Worm (Caenorhabditis elegans) whole organism, young adult: ENCODE data around the gene ZK742.3.

ENCODE experiments used
- B0035.1 ChIP-seq: sonication (generic microtip); optimal IDR thresholded peaks from 2 replicates; lab custom pipeline; 2016; ENCODE audit warnings: missing genetic modification characterization, mild to moderate bottlenecking, missing compliant biosample characterization, missing genotype, missing genetic modification reagents
- B0261.1 ChIP-seq: sonication (generic microtip); optimal IDR thresholded peaks from 2 replicates; lab custom pipeline; 2016; ENCODE audit warnings: mild to moderate bottlenecking, missing genetic modification characterization, moderate library complexity, missing compliant biosample characterization
- C06A6.2 ChIP-seq: fragments of 200-800 bp; sonication (Bioruptor generic); conservative IDR thresholded peaks from 2 replicates; pipeline ENCODE4 v1.3.6; 2022; ENCODE audit warnings: missing genetic modification characterization, missing compliant biosample characterization
- C17E4.6 ChIP-seq: fragments of 200-800 bp; sonication (Bioruptor generic); IDR thresholded peaks from 2 replicates; pipeline ENCODE4 v1.3.6; 2022; ENCODE audit warnings: missing genetic modification reagents, missing genetic modification characterization, missing compliant biosample characterization
- F10E7.11 ChIP-seq: sonication (generic microtip); optimal IDR thresholded peaks from 2 replicates; lab custom pipeline; 2017; ENCODE audit warnings: mild to moderate bottlenecking, missing genetic modification characterization, moderate library complexity, missing compliant biosample characterization
- F22D6.2 ChIP-seq: sonication (generic microtip); optimal IDR thresholded peaks from 2 replicates; lab custom pipeline; 2016; ENCODE audit warnings: mild to moderate bottlenecking, missing genetic modification characterization, missing compliant biosample characterization
- F37B4.10 ChIP-seq: fragments of 200-800 bp; sonication (Bioruptor generic); IDR thresholded peaks from 2 replicates; pipeline ENCODE4 v1.3.6; 2022; ENCODE audit warnings: missing genetic modification characterization, missing compliant biosample characterization
- F52B5.7 ChIP-seq: sonication (generic microtip); optimal IDR thresholded peaks from 2 replicates; lab custom pipeline; 2016; ENCODE audit warnings: mild to moderate bottlenecking, missing genetic modification characterization, missing compliant biosample characterization
- F55B11.4 ChIP-seq: sonication (generic microtip); optimal IDR thresholded peaks from 2 replicates; lab custom pipeline; 2016; ENCODE audit warnings: missing compliant biosample characterization, missing genetic modification characterization, borderline replicate concordance; ENCODE audit not compliant: insufficient read depth
- K11D2.4 ChIP-seq: fragments of 200-800 bp; sonication (Bioruptor generic); IDR thresholded peaks from 2 replicates; pipeline ENCODE4 v1.3.6; 2022; ENCODE audit warnings: missing genetic modification reagents, missing genetic modification characterization, missing compliant biosample characterization
- K12H6.12 ChIP-seq: fragments of 200-800 bp; sonication (Bioruptor generic); optimal IDR thresholded peaks from 2 replicates; lab custom pipeline; 2018; ENCODE audit warnings: mild to moderate bottlenecking, missing genetic modification characterization, missing compliant biosample characterization
- Y53F4B.3 ChIP-seq: fragments of 200-800 bp; sonication (Bioruptor generic); IDR thresholded peaks from 2 replicates; pipeline ENCODE4 v1.3.6; 2022; ENCODE audit warnings: missing genetic modification reagents, missing genetic modification characterization, missing compliant biosample characterization
- Y53G8AR.9 ChIP-seq: fragments of 200-800 bp; sonication (Bioruptor generic); conservative IDR thresholded peaks from 2 replicates; pipeline ENCODE4 v1.3.6; 2022; ENCODE audit warnings: missing genetic modification reagents, missing genetic modification characterization, missing compliant biosample characterization
- Y79H2A.3 ChIP-seq: fragments of 200-800 bp; sonication (Bioruptor generic); conservative IDR thresholded peaks from 2 replicates; pipeline ENCODE4 v1.3.6; 2022; ENCODE audit warnings: missing genetic modification reagents, missing genetic modification characterization, missing compliant biosample characterization
- Y95B8A.8 ChIP-seq: fragments of 200-800 bp; sonication (Bioruptor generic); IDR thresholded peaks from 2 replicates; pipeline ENCODE4 v1.3.6; 2022; ENCODE audit warnings: missing genetic modification reagents, missing genetic modification characterization, missing compliant biosample characterization
- atf-7 ChIP-seq: sonication (generic microtip); optimal IDR thresholded peaks from 2 replicates; lab custom pipeline; 2017; ENCODE audit warnings: mild to moderate bottlenecking, missing genetic modification characterization, missing compliant biosample characterization
- attf-3 ChIP-seq: fragments of 200-800 bp; sonication (Bioruptor generic); conservative IDR thresholded peaks from 2 replicates; pipeline ENCODE4 v1.3.6; 2022; ENCODE audit warnings: missing genetic modification reagents, missing genetic modification characterization, missing compliant biosample characterization
- attf-5 ChIP-seq: fragments of 200-800 bp; sonication (Bioruptor generic); optimal IDR thresholded peaks from 2 replicates; lab custom pipeline; 2018; ENCODE audit warnings: mild to moderate bottlenecking, missing genetic modification characterization, missing compliant biosample characterization
- cebp-2 ChIP-seq: fragments of 200-800 bp; sonication (Bioruptor generic); IDR thresholded peaks from 2 replicates; pipeline ENCODE4 v1.3.6; 2022; ENCODE audit warnings: missing genetic modification characterization, missing compliant biosample characterization
- ceh-27 ChIP-seq: fragments of 200-800 bp; sonication (Bioruptor generic); optimal IDR thresholded peaks from 2 replicates; lab custom pipeline; 2018; ENCODE audit warnings: mild to moderate bottlenecking, missing genetic modification characterization, moderate library complexity, missing compliant biosample characterization
- ceh-40 ChIP-seq: fragments of 200-800 bp; sonication (Bioruptor generic); IDR thresholded peaks from 2 replicates; pipeline ENCODE4 v1.3.6; 2022; ENCODE audit warnings: missing genetic modification characterization, missing compliant biosample characterization
- ceh-58 ChIP-seq: fragments of 200-800 bp; sonication (Bioruptor generic); IDR thresholded peaks from 2 replicates; pipeline ENCODE4 v1.3.6; 2022; ENCODE audit warnings: missing genetic modification characterization, missing compliant biosample characterization
- efl-1 ChIP-seq: fragments of 150-350 bp; optimal IDR thresholded peaks from 2 replicates; lab custom pipeline; 2014; ENCODE audit warnings: missing biosample characterization, missing genetic modification reagents, missing genetic modification characterization
- gei-17 ChIP-seq: fragments of 200-800 bp; sonication (Bioruptor generic); optimal IDR thresholded peaks from 2 replicates; lab custom pipeline; 2018; ENCODE audit warnings: mild to moderate bottlenecking, missing genetic modification characterization, missing compliant biosample characterization
- lag-1 ChIP-seq: fragments of 200-800 bp; sonication (Bioruptor generic); IDR thresholded peaks from 2 replicates; pipeline ENCODE4 v1.3.6; 2022; ENCODE audit warnings: missing genetic modification reagents, missing genetic modification characterization, missing compliant biosample characterization
- lin-54 ChIP-seq: fragments of 200-800 bp; sonication (Bioruptor generic); optimal IDR thresholded peaks from 2 replicates; lab custom pipeline; 2018; ENCODE audit warnings: mild to moderate bottlenecking, missing genetic modification characterization, missing compliant biosample characterization
- lir-1 ChIP-seq: fragments of 200-800 bp; sonication (Bioruptor generic); conservative IDR thresholded peaks from 2 replicates; pipeline ENCODE4 v1.3.6; 2022; ENCODE audit warnings: missing genetic modification reagents, missing genetic modification characterization, missing compliant biosample characterization
- lsl-1 ChIP-seq: fragments of 200-800 bp; sonication (Bioruptor generic); optimal IDR thresholded peaks from 2 replicates; lab custom pipeline; 2018; ENCODE audit warnings: mild to moderate bottlenecking, missing genetic modification characterization, moderate library complexity, missing compliant biosample characterization
- madf-10 ChIP-seq: sonication (generic microtip); optimal IDR thresholded peaks from 2 replicates; lab custom pipeline; 2016; ENCODE audit warnings: mild to moderate bottlenecking, missing genetic modification characterization, missing compliant biosample characterization
- madf-8 ChIP-seq: fragments of 200-800 bp; sonication (Bioruptor generic); conservative IDR thresholded peaks from 2 replicates; pipeline ENCODE4 v1.3.6; 2022; ENCODE audit warnings: missing genetic modification reagents, missing genetic modification characterization, missing compliant biosample characterization
- mcd-1 ChIP-seq: fragments of 200-800 bp; sonication (Bioruptor generic); IDR thresholded peaks from 2 replicates; pipeline ENCODE4 v1.3.6; 2022; ENCODE audit warnings: missing genetic modification reagents, missing genetic modification characterization, missing compliant biosample characterization
- mxl-1 ChIP-seq: sonication (generic microtip); optimal IDR thresholded peaks from 2 replicates; lab custom pipeline; 2016; ENCODE audit warnings: missing genetic modification characterization, missing compliant biosample characterization
- nfyb-1 ChIP-seq: fragments of 200-800 bp; sonication (Bioruptor generic); IDR thresholded peaks from 2 replicates; pipeline ENCODE4 v1.3.6; 2022; ENCODE audit warnings: missing genetic modification reagents, missing genetic modification characterization, missing compliant biosample characterization
- pha-4 ChIP-seq: fragments of 150-350 bp; sonication (generic microtip); optimal IDR thresholded peaks from 2 replicates; lab custom pipeline; 2014; ENCODE audit warnings: missing biosample characterization, missing genetic modification reagents, missing genetic modification characterization
- rpc-1 ChIP-seq, 2 experiments: fragments of 150-350 bp in 1 of 2; sonication (generic microtip) in 1 of 2; optimal IDR thresholded peaks; 2 replicates each; lab custom pipeline; 2014 to 2018; ENCODE audit warnings: missing biosample characterization in 1 of 2, missing genetic modification characterization in 1 of 2, missing genetic modification reagents in 1 of 2, missing genotype in 1 of 2
- sea-2 ChIP-seq: fragments of 200-800 bp; sonication (Bioruptor generic); IDR thresholded peaks from 2 replicates; pipeline ENCODE4 v1.3.6; 2022; ENCODE audit warnings: missing genetic modification characterization, missing compliant biosample characterization
- snpc-1.1 ChIP-seq: sonication (generic microtip); optimal IDR thresholded peaks from 2 replicates; lab custom pipeline; 2017; ENCODE audit warnings: missing genetic modification characterization, mild to moderate bottlenecking, missing compliant biosample characterization, antibody characterized with exemption, moderate library complexity, missing genotype, missing genetic modification reagents; ENCODE audit not compliant: insufficient read depth
- snpc-3.4 ChIP-seq: sonication (generic microtip); optimal IDR thresholded peaks from 2 replicates; lab custom pipeline; 2017; ENCODE audit warnings: missing genetic modification characterization, mild to moderate bottlenecking, missing compliant biosample characterization, antibody characterized with exemption, moderate library complexity, missing genotype, missing genetic modification reagents
- sptf-2 ChIP-seq: fragments of 200-800 bp; sonication (Bioruptor generic); optimal IDR thresholded peaks from 2 replicates; lab custom pipeline; 2018; ENCODE audit warnings: mild to moderate bottlenecking, missing genetic modification characterization, missing compliant biosample characterization
- tbp1 ChIP-seq: fragments of 200-800 bp; sonication (Bioruptor generic); optimal IDR thresholded peaks from 2 replicates; lab custom pipeline; 2018; ENCODE audit warnings: mild to moderate bottlenecking, missing genetic modification characterization, missing compliant biosample characterization
- tbx-9 ChIP-seq: sonication (generic microtip); optimal IDR thresholded peaks from 2 replicates; lab custom pipeline; 2016; ENCODE audit warnings: borderline replicate concordance, missing genetic modification characterization, inconsistent platforms, missing compliant biosample characterization
- unc-130 ChIP-seq: sonication (generic microtip); optimal IDR thresholded peaks from 2 replicates; lab custom pipeline; 2016; ENCODE audit warnings: missing genetic modification reagents, missing genetic modification characterization, missing compliant biosample characterization
- zim-3 ChIP-seq: sonication (generic microtip); optimal IDR thresholded peaks from 2 replicates; lab custom pipeline; 2017; ENCODE audit warnings: mild to moderate bottlenecking, missing genetic modification characterization, moderate library complexity, missing compliant biosample characterization
- ztf-3 ChIP-seq: fragments of 200-800 bp; sonication (Bioruptor generic); optimal IDR thresholded peaks from 2 replicates; lab custom pipeline; 2018; ENCODE audit warnings: mild to moderate bottlenecking, missing genetic modification characterization, missing compliant biosample characterization

The ZK742.3 gene

DNA sequence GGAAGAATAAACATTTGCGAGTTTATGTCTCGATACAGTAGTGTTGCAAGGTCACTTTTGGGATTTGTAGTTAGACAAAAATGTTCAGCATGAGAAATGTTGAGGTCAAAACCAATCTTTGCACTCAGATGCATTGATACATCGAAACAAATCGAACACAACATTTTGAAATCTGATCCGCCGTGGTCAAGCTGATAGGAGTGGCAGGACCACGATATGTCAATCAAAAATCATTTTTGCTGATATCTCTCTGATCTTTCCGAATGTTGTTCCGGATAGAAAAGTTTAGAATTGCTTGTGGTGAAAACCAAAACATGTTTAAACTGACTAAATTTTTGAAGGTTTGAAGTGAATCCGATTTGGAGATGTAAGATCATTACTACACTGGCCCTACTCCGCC, 16.1 kb upstream of the ZK742.3 start (continued):
- TF ChIP-seq K12H6.12 (tag; lab: Kevin White, UChicago) = no peak
- no peak for TF ChIP-seq efl-1 (GFP tag; lab: Kevin White, UChicago)
- TF ChIP-seq K11D2.4 (GFP tag; lab: Robert Waterston, UW) = no peak

DNA sequence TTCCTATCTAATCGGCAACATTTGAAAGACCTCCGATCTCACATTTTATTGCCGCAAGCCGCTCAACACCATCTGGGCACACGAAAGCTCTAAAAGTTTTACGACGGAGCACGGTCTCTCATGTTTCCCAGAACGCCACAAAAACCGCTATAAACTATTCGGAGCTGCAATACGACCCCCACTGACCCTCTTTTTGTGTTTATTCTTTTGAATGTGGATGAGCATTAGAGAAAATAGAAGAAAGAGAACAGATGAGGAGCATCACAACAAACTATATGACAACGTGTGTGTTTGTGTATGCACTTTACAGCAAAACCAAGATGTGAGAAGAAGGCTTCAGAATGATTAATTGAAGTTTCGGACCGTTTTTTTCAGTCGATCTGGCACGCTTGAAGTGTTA, 14.4 kb upstream of the ZK742.3 start:
- no peak for TF ChIP-seq madf-8
- TF ChIP-seq unc-130 (GFP tag; lab: Kevin White, UChicago) = no peak

DNA sequence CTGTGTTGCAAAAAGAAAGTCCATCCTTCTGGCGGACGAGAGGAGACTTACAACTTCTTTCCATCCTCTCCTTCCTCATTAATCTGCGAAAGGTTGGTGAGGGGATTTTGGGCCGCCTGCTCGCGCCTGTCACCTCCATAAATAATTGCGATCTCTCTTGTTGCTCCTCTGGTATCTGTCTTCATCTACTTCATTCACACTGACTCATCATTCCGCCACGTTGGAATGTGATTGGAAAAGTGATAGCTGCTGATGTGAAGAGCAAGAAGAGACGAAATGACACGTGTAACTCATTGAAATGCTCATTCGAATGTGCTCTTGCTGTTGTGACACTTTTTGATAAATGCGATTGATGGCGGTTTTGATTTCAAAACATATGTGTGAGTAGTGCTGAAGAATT, 12.9 kb upstream of the ZK742.3 start:
- TF ChIP-seq B0035.1 (tag; lab: Kevin White, UChicago) = no peak
- TF ChIP-seq tbx-9 (tag; lab: Kevin White, UChicago) = no peak
- TF ChIP-seq F55B11.4 = no peak
- no peak for TF ChIP-seq ztf-3 (GFP tag; lab: Kevin White, UChicago)
- no peak for TF ChIP-seq B0261.1 (tag; lab: Kevin White, UChicago)
- TF ChIP-seq ceh-40 (GFP tag; lab: Robert Waterston, UW) = no peak
- no peak for TF ChIP-seq zim-3
- no peak for TF ChIP-seq ceh-58 (GFP tag; lab: Robert Waterston, UW)

DNA sequence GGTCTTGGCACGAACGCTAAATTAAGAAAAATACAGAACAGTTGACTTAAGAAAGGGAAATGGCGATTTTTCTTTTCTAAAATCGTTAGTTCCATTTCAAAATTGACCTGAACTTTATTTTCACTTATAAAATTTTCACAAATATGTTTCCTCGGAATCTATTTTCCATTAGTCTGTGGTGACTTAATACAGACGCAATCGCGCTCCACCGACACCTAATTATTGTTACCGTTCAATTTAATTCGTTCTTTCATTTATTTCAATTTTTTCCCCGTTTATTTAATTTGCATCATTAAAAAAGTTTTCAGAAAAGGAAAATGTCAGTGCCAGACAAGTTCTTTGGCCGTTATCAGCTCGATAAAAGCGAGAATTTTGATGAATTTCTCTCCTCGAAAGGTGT, 10.6 kb upstream of the ZK742.3 start, which contains the start of gene lbp-4:
TSS of gene lbp-4 (plus strand) at position 309 of the 400 bp plus-strand sequence.
- TF ChIP-seq mcd-1 (GFP tag; lab: Robert Waterston, UW) = peak; percentile 65; the same call in 1 of the 2 replicates
- TF ChIP-seq gei-17 (GFP tag; lab: Kevin White, UChicago) = no peak
- no peak for TF ChIP-seq Y53F4B.3 (GFP tag; lab: Robert Waterston, UW)
- TF ChIP-seq lir-1 (GFP tag; lab: Robert Waterston, UW) = no peak
- no peak for TF ChIP-seq rpc-1 (optimal IDR thresholded peaks at IDR 0.05; lab: Kevin White, UChicago)
- no peak for TF ChIP-seq rpc-1 (tag; optimal IDR thresholded peaks at IDR 0.05; lab: Kevin White, UChicago)
- TF ChIP-seq cebp-2 (GFP tag; lab: Robert Waterston, UW) = no peak
- no peak for TF ChIP-seq attf-3
- no peak for TF ChIP-seq B0035.1 (tag; lab: Kevin White, UChicago)
- no peak for TF ChIP-seq snpc-3.4
- TF ChIP-seq F37B4.10 (GFP tag; lab: Robert Waterston, UW) = no peak
- TF ChIP-seq Y53G8AR.9 (GFP tag; lab: Robert Waterston, UW) = no peak
- TF ChIP-seq tbp1 (GFP tag; lab: Kevin White, UChicago) = no peak
- TF ChIP-seq F22D6.2 (tag; lab: Kevin White, UChicago) = no peak
- no peak for TF ChIP-seq sptf-2 (GFP tag; lab: Kevin White, UChicago)
- TF ChIP-seq madf-8 = no peak
- no peak for TF ChIP-seq Y95B8A.8
- TF ChIP-seq lsl-1 (GFP tag; lab: Kevin White, UChicago) = peak; percentile 30
- no peak for TF ChIP-seq nfyb-1 (GFP tag; lab: Robert Waterston, UW)
- no peak for TF ChIP-seq Y79H2A.3 (GFP tag; lab: Robert Waterston, UW)
- TF ChIP-seq mxl-1 = no peak
- no peak for TF ChIP-seq atf-7
- TF ChIP-seq ceh-27 (GFP tag; lab: Kevin White, UChicago) = peak; percentile 15
- no peak for TF ChIP-seq snpc-1.1 (tag; lab: Kevin White, UChicago)
- no peak for TF ChIP-seq ztf-3 (GFP tag; lab: Kevin White, UChicago)
- TF ChIP-seq lag-1 (GFP tag; lab: Robert Waterston, UW) = no peak
- no peak for TF ChIP-seq C17E4.6 (GFP tag; lab: Robert Waterston, UW)
- no peak for TF ChIP-seq pha-4 (tag; lab: Kevin White, UChicago)
- peak; percentile 55 for TF ChIP-seq attf-5 (GFP tag; lab: Kevin White, UChicago)
- TF ChIP-seq F52B5.7 (tag; lab: Kevin White, UChicago) = no peak
- TF ChIP-seq C06A6.2 (GFP tag; lab: Robert Waterston, UW) = no peak
- TF ChIP-seq ceh-58 (GFP tag; lab: Robert Waterston, UW) = no peak
- no peak for TF ChIP-seq F10E7.11 (tag; lab: Kevin White, UChicago)
- no peak for TF ChIP-seq sea-2 (GFP tag; lab: Robert Waterston, UW)
- no peak for TF ChIP-seq madf-10 (tag; lab: Kevin White, UChicago)
- TF ChIP-seq lin-54 (GFP tag; lab: Kevin White, UChicago) = no peak
